Fruit fly (Drosophila melanogaster) whole organism, pupa: Measurements from ENCODE around the gene CRIF.
A peak's percentile ranks its signal among the peaks of the same experiment; 100 is the strongest.

Experiments
- CG10348 ChIP-seq: fragments of 200-800 bp; sonication (Bioruptor generic); IDR thresholded peaks from 2 replicates; pipeline ENCODE4 v1.3.6; 2022; ENCODE audit warnings: missing biosample characterization, missing genetic modification characterization
- CG12605 ChIP-seq: fragments of 200-800 bp; sonication (Bioruptor generic); IDR thresholded peaks from 2 replicates; pipeline ENCODE4 v1.3.6; 2022; ENCODE audit warnings: missing biosample characterization, missing genetic modification characterization
- CG13204 ChIP-seq: fragments of 200-800 bp; sonication (Bioruptor generic); optimal IDR thresholded peaks from 2 replicates; lab custom pipeline; 2018; ENCODE audit warnings: missing biosample characterization, mild to moderate bottlenecking, missing genetic modification characterization, moderate library complexity
- CG14655 ChIP-seq: fragments of 200-800 bp; sonication (Bioruptor generic); optimal IDR thresholded peaks from 3 replicates; lab custom pipeline; 2017; ENCODE audit warnings: mild to moderate bottlenecking, missing biosample characterization, missing genetic modification reagents, missing genetic modification characterization
- CG15710 ChIP-seq: fragments of 200-800 bp; sonication (Bioruptor generic); optimal IDR thresholded peaks from 2 replicates; lab custom pipeline; 2018; ENCODE audit warnings: missing biosample characterization, mild to moderate bottlenecking, missing genetic modification characterization, moderate library complexity
- CG17806 ChIP-seq: fragments of 200-800 bp; sonication (Bioruptor generic); optimal IDR thresholded peaks from 2 replicates; lab custom pipeline; 2018; ENCODE audit warnings: missing biosample characterization, mild to moderate bottlenecking, missing genetic modification characterization, moderate library complexity
- CG32121 ChIP-seq: fragments of 200-800 bp; sonication (Bioruptor generic); IDR thresholded peaks from 2 replicates; pipeline ENCODE4 v1.3.6; 2022; ENCODE audit warnings: missing biosample characterization, missing genetic modification characterization
- CG34367 ChIP-seq: fragments of 200-800 bp; sonication (Bioruptor generic); optimal IDR thresholded peaks from 2 replicates; lab custom pipeline; 2018; ENCODE audit warnings: missing biosample characterization, mild to moderate bottlenecking, missing genetic modification characterization
- CG4496 ChIP-seq: fragments of 200-800 bp; sonication (Bioruptor generic); IDR thresholded peaks from 3 replicates; pipeline ENCODE4 v1.3.6; 2022; ENCODE audit warnings: missing biosample characterization, missing genetic modification characterization
- CG8159 ChIP-seq: fragments of 200-800 bp; sonication (Bioruptor generic); optimal IDR thresholded peaks from 3 replicates; lab custom pipeline; 2018; ENCODE audit warnings: missing biosample characterization, mild to moderate bottlenecking, missing genetic modification characterization, moderate library complexity
- CG8301 ChIP-seq: fragments of 200-800 bp; sonication (Bioruptor generic); optimal IDR thresholded peaks from 2 replicates; lab custom pipeline; 2018; ENCODE audit warnings: missing biosample characterization, mild to moderate bottlenecking, missing genetic modification characterization
- CG9948 ChIP-seq: fragments of 200-800 bp; sonication (Bioruptor generic); optimal IDR thresholded peaks from 2 replicates; lab custom pipeline; 2018; ENCODE audit warnings: missing biosample characterization, mild to moderate bottlenecking, missing genetic modification characterization, moderate library complexity
- D1 ChIP-seq: fragments of 200-800 bp; sonication (Bioruptor generic); optimal IDR thresholded peaks from 2 replicates; lab custom pipeline; 2018; ENCODE audit warnings: missing biosample characterization, mild to moderate bottlenecking, missing genetic modification characterization, moderate library complexity
- EcR ChIP-seq: fragments of 200-800 bp; sonication (Bioruptor generic); optimal IDR thresholded peaks from 3 replicates; lab custom pipeline; 2019; ENCODE audit warnings: missing biosample characterization, missing genetic modification characterization, mild to moderate bottlenecking, moderate library complexity, missing genetic modification reagents
- Ets98B ChIP-seq: fragments of 200-800 bp; sonication (Bioruptor generic); IDR thresholded peaks from 2 replicates; pipeline ENCODE4 v1.3.6; 2022; ENCODE audit warnings: missing biosample characterization, missing genetic modification characterization
- Pif1A ChIP-seq: fragments of 200-800 bp; sonication (Bioruptor generic); optimal IDR thresholded peaks from 3 replicates; lab custom pipeline; 2016; ENCODE audit warnings: missing biosample characterization, missing genetic modification characterization
- Pif1B ChIP-seq: fragments of 200-800 bp; sonication (Bioruptor generic); optimal IDR thresholded peaks from 3 replicates; lab custom pipeline; 2016; ENCODE audit warnings: missing biosample characterization, missing genetic modification characterization
- Snoo ChIP-seq: fragments of 200-800 bp; sonication (Bioruptor generic); optimal IDR thresholded peaks from 3 replicates; lab custom pipeline; 2017; ENCODE audit warnings: missing biosample characterization, mild to moderate bottlenecking, missing genetic modification characterization, inconsistent platforms
- fd96Ca ChIP-seq: fragments of 200-800 bp; sonication (Bioruptor generic); IDR thresholded peaks from 3 replicates; pipeline ENCODE4 v1.3.6; 2022; ENCODE audit warnings: missing biosample characterization, missing genetic modification characterization
- gl ChIP-seq: fragments of 200-800 bp; sonication (Bioruptor generic); optimal IDR thresholded peaks from 2 replicates; lab custom pipeline; 2018; ENCODE audit warnings: missing biosample characterization, mild to moderate bottlenecking, missing genetic modification characterization
- rn ChIP-seq: fragments of 200-800 bp; sonication (Bioruptor generic); IDR thresholded peaks from 2 replicates; pipeline ENCODE4 v1.3.6; 2022; ENCODE audit warnings: missing biosample characterization, missing genetic modification characterization

CRIF gene

dm6 chr3L:21524071-21524889, 44.4 kb downstream of the CRIF start:
- TF ChIP-seq Snoo (tag; lab: Kevin White, UChicago) (peak; percentile 16), rn (GFP tag; lab: Robert Waterston, UW) (no peak; the same call in 1 of the 2 replicates), Ets98B (GFP tag; lab: Robert Waterston, UW) (peak; percentile 60), CG34367 (tag; lab: Kevin White, UChicago) (no peak), CG14655 (GFP tag; lab: Kevin White, UChicago) (no peak), Pif1A (no peak), fd96Ca (GFP tag; lab: Robert Waterston, UW) (no peak), CG15710 (peak; percentile 33), CG32121 (peak; percentile 67), Pif1B (GFP tag; lab: Kevin White, UChicago) (peak; percentile 54), gl (tag; lab: Kevin White, UChicago) (no peak), CG9948 (peak; percentile 4), CG8159 (tag; lab: Kevin White, UChicago) (no peak), CG4496 (GFP tag; lab: Robert Waterston, UW) (no peak; the same call in 2 of the 3 replicates), EcR (GFP tag; lab: Kevin White, UChicago) (no peak), CG13204 (no peak), CG8301 (tag; lab: Kevin White, UChicago) (peak; percentile 44), D1 (tag; lab: Kevin White, UChicago) (no peak), CG10348 (GFP tag; lab: Robert Waterston, UW) (no peak), CG17806 (tag; lab: Kevin White, UChicago) (peak; percentile 38), CG12605 (GFP tag; lab: Robert Waterston, UW) (no peak)

- TF ChIP-seq CG15710: no peak
- TF ChIP-seq EcR (GFP tag; lab: Kevin White, UChicago): peak; percentile 15
Observed at dm6 chr3L:21523059-21523836, 45.5 kb downstream of the CRIF start, which contains the start of gene CG7611. Gene CG7611, plus strand, starts transcription at chr3L:21523186.

- no peak for TF ChIP-seq Pif1B (GFP tag; lab: Kevin White, UChicago)
- no peak for TF ChIP-seq CG32121
- TF ChIP-seq CG34367 (tag; lab: Kevin White, UChicago): no peak
- TF ChIP-seq CG8159 (tag; lab: Kevin White, UChicago): no peak
- no peak for TF ChIP-seq fd96Ca (GFP tag; lab: Robert Waterston, UW)
- TF ChIP-seq Snoo (tag; lab: Kevin White, UChicago): no peak
- TF ChIP-seq CG17806 (tag; lab: Kevin White, UChicago): no peak
- no peak for TF ChIP-seq Ets98B (GFP tag; lab: Robert Waterston, UW)
- TF ChIP-seq CG12605 (GFP tag; lab: Robert Waterston, UW): no peak
- no peak for TF ChIP-seq D1 (tag; lab: Kevin White, UChicago)
Observed at dm6 chr3L:21518345-21518744, 50.4 kb downstream of the CRIF start.
